Worm (Caenorhabditis elegans): ENCODE data around the gene R08E5.4.

Gene R08E5.4

ce11 chrV:3814938-3815337 is 46.6 kb downstream of the R08E5.4 start, which contains the start of gene H10D18.1 (continued):
- TF ChIP-seq lin-35 (GFP tag; optimal IDR thresholded peaks at IDR 0.05) (no peak), lin-14 (GFP tag; optimal IDR thresholded peaks at IDR 0.05) (peak; percentile 67), isw-1 (GFP tag; IDR thresholded peaks at IDR 0.05) (no peak), snpc-4 (tag; optimal IDR thresholded peaks at IDR 0.05) (no peak), elt-3 (tag; optimal IDR thresholded peaks at IDR 0.05) (no peak), blmp-1 (tag; optimal IDR thresholded peaks at IDR 0.05) (no peak), vab-15 (tag; optimal IDR thresholded peaks at IDR 0.05) (no peak), ets-5 (GFP tag; IDR thresholded peaks at IDR 0.05) (no peak), snu-23 (GFP tag; optimal IDR thresholded peaks at IDR 0.05) (peak; percentile 7)
